Worm (Caenorhabditis elegans): ENCODE measurements around the gene adt-1.

ce11 chrX:12689869-12690268 lies 11.2 kb downstream of the adt-1 start:
- TF ChIP-seq tab-1 (GFP tag; IDR thresholded peaks at IDR 0.05): no peak
- TF ChIP-seq ref-1 (GFP tag; conservative IDR thresholded peaks at IDR 0.05): no peak
- no peak for TF ChIP-seq cog-1 (tag; optimal IDR thresholded peaks at IDR 0.05)
- no peak for TF ChIP-seq flt-1 (GFP tag; IDR thresholded peaks at IDR 0.05)
- no peak for TF ChIP-seq T22C8.4 (GFP tag; IDR thresholded peaks at IDR 0.05)
- no peak for TF ChIP-seq med-1 (GFP tag; optimal IDR thresholded peaks at IDR 0.05; ENCODE audit: insufficient read depth)
- no peak for TF ChIP-seq klf-2 (GFP tag; conservative IDR thresholded peaks at IDR 0.05)
- TF ChIP-seq ztf-29 (GFP tag; IDR thresholded peaks at IDR 0.05): no peak
- TF ChIP-seq ztf-23 (GFP tag; IDR thresholded peaks at IDR 0.05): no peak

All from whole organism, midembryonic.